Worm (Caenorhabditis elegans) whole organism, L3 larva: ENCODE results near the gene srlf-1.

ENCODE experiments used
- ama-1 ChIP-seq: fragments of 150-350 bp; optimal IDR thresholded peaks from 2 replicates; lab custom pipeline; 2018
- ceh-16 ChIP-seq: sonication (generic microtip); optimal IDR thresholded peaks from 2 replicates; lab custom pipeline; 2017; ENCODE audit warnings: missing biosample characterization, missing genetic modification characterization
- ceh-28 ChIP-seq: fragments of 150-350 bp; optimal IDR thresholded peaks from 2 replicates; lab custom pipeline; 2014; ENCODE audit warnings: missing biosample characterization, missing genetic modification reagents, missing genetic modification characterization
- ceh-82 ChIP-seq: fragments of 150-350 bp; optimal IDR thresholded peaks from 2 replicates; lab custom pipeline; 2014; ENCODE audit warnings: missing biosample characterization, missing genetic modification characterization
- egl-27 ChIP-seq: sonication (generic microtip); optimal IDR thresholded peaks from 4 replicates; lab custom pipeline; 2017; ENCODE audit warnings: missing biosample characterization, missing genetic modification reagents, missing genetic modification characterization
- egl-5 ChIP-seq: fragments of 150-350 bp; optimal IDR thresholded peaks from 2 replicates; lab custom pipeline; 2017; ENCODE audit warnings: missing biosample characterization, missing genetic modification reagents, missing genetic modification characterization, inconsistent platforms
- elt-1 ChIP-seq: fragments of 150-350 bp; optimal IDR thresholded peaks from 2 replicates; lab custom pipeline; 2014; ENCODE audit warnings: missing biosample characterization, missing genetic modification characterization
- elt-2 ChIP-seq: sonication (generic microtip); optimal IDR thresholded peaks from 2 replicates; lab custom pipeline; 2016; ENCODE audit warnings: missing genetic modification reagents, mild to moderate bottlenecking, missing genetic modification characterization, missing compliant biosample characterization
- elt-3 ChIP-seq, 3 experiments: fragments of 150-350 bp in 1 of 3; sonication (generic microtip) in 2 of 3; optimal IDR thresholded peaks; 2 replicates in 2 of 3; 4 replicates in 1 of 3; lab custom pipeline; 2014 to 2017; ENCODE audit warnings: missing biosample characterization in 3 of 3, missing genetic modification characterization in 3 of 3
- eor-1 ChIP-seq, 2 experiments: fragments of 150-350 bp; optimal IDR thresholded peaks; 2 replicates each; lab custom pipeline; 2014 to 2018; ENCODE audit warnings: missing biosample characterization in 2 of 2, missing genetic modification characterization in 2 of 2
- fkh-10 ChIP-seq: sonication (generic microtip); optimal IDR thresholded peaks from 2 replicates; lab custom pipeline; 2017; ENCODE audit warnings: missing biosample characterization, missing genetic modification reagents, missing genetic modification characterization
- fkh-2 ChIP-seq: fragments of 150-350 bp; optimal IDR thresholded peaks from 2 replicates; lab custom pipeline; 2014; ENCODE audit warnings: missing biosample characterization, missing genetic modification reagents, missing genetic modification characterization
- fos-1 ChIP-seq: fragments of 150-350 bp; optimal IDR thresholded peaks from 2 replicates; lab custom pipeline; 2014; ENCODE audit warnings: missing biosample characterization, missing genetic modification characterization
- jun-1 ChIP-seq: fragments of 150-350 bp; optimal IDR thresholded peaks from 2 replicates; lab custom pipeline; 2014; ENCODE audit warnings: missing biosample characterization, missing genetic modification reagents, missing genetic modification characterization
- lin-15B ChIP-seq: fragments of 150-350 bp; optimal IDR thresholded peaks from 2 replicates; lab custom pipeline; 2014; ENCODE audit warnings: missing biosample characterization, missing genetic modification characterization
- lin-39 ChIP-seq: fragments of 150-350 bp; optimal IDR thresholded peaks from 2 replicates; lab custom pipeline; 2018; ENCODE audit warnings: missing biosample characterization, missing genetic modification reagents, missing genetic modification characterization
- lsy-12 ChIP-seq: sonication (generic microtip); optimal IDR thresholded peaks from 2 replicates; lab custom pipeline; 2016; ENCODE audit warnings: mild to moderate bottlenecking, missing genetic modification characterization, missing compliant biosample characterization
- mdl-1 ChIP-seq: fragments of 150-350 bp; optimal IDR thresholded peaks from 2 replicates; lab custom pipeline; 2014; ENCODE audit warnings: missing biosample characterization, missing genetic modification characterization
- mml-1 ChIP-seq: fragments of 150-350 bp; sonication (generic microtip); optimal IDR thresholded peaks from 3 replicates; lab custom pipeline; 2014; ENCODE audit warnings: missing biosample characterization, missing genetic modification characterization
- nfya-1 ChIP-seq: sonication (generic microtip); optimal IDR thresholded peaks from 2 replicates; lab custom pipeline; 2017; ENCODE audit warnings: missing genetic modification characterization, mild to moderate bottlenecking, missing compliant biosample characterization, antibody characterized with exemption, moderate library complexity; ENCODE audit not compliant: insufficient read depth
- nhr-11 ChIP-seq: fragments of 150-350 bp; optimal IDR thresholded peaks from 2 replicates; lab custom pipeline; 2014; ENCODE audit warnings: missing biosample characterization, missing genetic modification characterization
- nhr-12 ChIP-seq: fragments of 150-350 bp; optimal IDR thresholded peaks from 2 replicates; lab custom pipeline; 2014; ENCODE audit warnings: missing biosample characterization, missing genetic modification characterization
- nhr-23 ChIP-seq: fragments of 150-350 bp; optimal IDR thresholded peaks from 2 replicates; lab custom pipeline; 2014; ENCODE audit warnings: missing biosample characterization, missing genetic modification reagents, missing genetic modification characterization
- nhr-237 ChIP-seq: fragments of 150-350 bp; optimal IDR thresholded peaks from 2 replicates; lab custom pipeline; 2014; ENCODE audit warnings: missing biosample characterization, missing genetic modification characterization
- nhr-25 ChIP-seq: sonication (generic microtip); optimal IDR thresholded peaks from 2 replicates; lab custom pipeline; 2017; ENCODE audit warnings: missing biosample characterization, missing genetic modification characterization
- nhr-28 ChIP-seq: fragments of 150-350 bp; optimal IDR thresholded peaks from 2 replicates; lab custom pipeline; 2014; ENCODE audit warnings: missing biosample characterization, missing genetic modification characterization
- nhr-67 ChIP-seq: fragments of 150-350 bp; optimal IDR thresholded peaks from 2 replicates; lab custom pipeline; 2014; ENCODE audit warnings: missing biosample characterization, missing genetic modification characterization
- pha-4 ChIP-seq: fragments of 150-350 bp; optimal IDR thresholded peaks from 2 replicates; lab custom pipeline; 2014; ENCODE audit warnings: missing biosample characterization, missing genetic modification reagents, missing genetic modification characterization
- pqm-1 ChIP-seq: fragments of 150-350 bp; optimal IDR thresholded peaks from 2 replicates; lab custom pipeline; 2017; ENCODE audit warnings: missing biosample characterization, missing genetic modification characterization, inconsistent platforms
- snpc-4 ChIP-seq: fragments of 150-350 bp; optimal IDR thresholded peaks from 2 replicates; lab custom pipeline; 2014; ENCODE audit warnings: missing biosample characterization, missing genetic modification characterization
- tbx-2 ChIP-seq: sonication (generic microtip); optimal IDR thresholded peaks from 2 replicates; lab custom pipeline; 2016; ENCODE audit warnings: mild to moderate bottlenecking, missing genetic modification characterization, missing compliant biosample characterization
- unc-39 ChIP-seq: sonication (generic microtip); optimal IDR thresholded peaks from 4 replicates; lab custom pipeline; 2017; ENCODE audit warnings: missing biosample characterization, missing genetic modification characterization
- unc-62 ChIP-seq: fragments of 150-350 bp; sonication (generic microtip); optimal IDR thresholded peaks from 4 replicates; lab custom pipeline; 2014; ENCODE audit warnings: missing biosample characterization, missing genetic modification reagents, missing genetic modification characterization
- zag-1 ChIP-seq: fragments of 150-350 bp; optimal IDR thresholded peaks from 2 replicates; lab custom pipeline; 2014; ENCODE audit warnings: missing biosample characterization, missing genetic modification characterization
- ztf-4 ChIP-seq: fragments of 150-350 bp; optimal IDR thresholded peaks from 2 replicates; lab custom pipeline; 2014; ENCODE audit warnings: missing biosample characterization, missing genetic modification characterization

The srlf-1 gene

ce11 chrII:7815406-7815805 is 25.0 kb downstream of the srlf-1 start:
- no peak for TF ChIP-seq lin-39
- no peak for TF ChIP-seq ceh-28 (tag; lab: Kevin White, UChicago)
- no peak for TF ChIP-seq tbx-2
- TF ChIP-seq nhr-237 (tag; lab: Kevin White, UChicago): no peak
- no peak for TF ChIP-seq ztf-4
- no peak for TF ChIP-seq mdl-1 (tag; lab: Kevin White, UChicago)

ce11 chrII:7816163-7816776 is 25.9 kb downstream of the srlf-1 start, which contains the start of gene cki-2:
TSS of gene cki-2 (plus strand) at chrII:7816499.
- peak; percentile 25 for TF ChIP-seq lin-15B (tag; lab: Kevin White, UChicago)
- TF ChIP-seq nfya-1 (tag; lab: Kevin White, UChicago): peak; percentile 39
- peak; percentile 54 for TF ChIP-seq elt-2 (tag; lab: Kevin White, UChicago)
- peak; percentile 13 for TF ChIP-seq pha-4 (tag; lab: Kevin White, UChicago)
- no peak for TF ChIP-seq ceh-16 (tag; lab: Kevin White, UChicago)

ce11 chrII:7817580-7817979 is 27.2 kb downstream of the srlf-1 start:
- TF ChIP-seq eor-1 (tag; optimal IDR thresholded peaks at IDR 0.05; lab: Kevin White, UChicago) (no peak), ceh-16 (tag; lab: Kevin White, UChicago) (no peak), nfya-1 (tag; lab: Kevin White, UChicago) (no peak), snpc-4 (tag; lab: Kevin White, UChicago) (no peak), ztf-4 (no peak), ceh-28 (tag; lab: Kevin White, UChicago) (no peak), egl-5 (no peak), unc-39 (tag; lab: Kevin White, UChicago) (no peak), nhr-237 (tag; lab: Kevin White, UChicago) (no peak), nhr-11 (tag; lab: Kevin White, UChicago) (no peak), fos-1 (tag; lab: Kevin White, UChicago) (no peak)
- TF ChIP-seq, all 47 proteins: peak for 0

ce11 chrII:7819359-7819758 is 29.0 kb downstream of the srlf-1 start:
- TF ChIP-seq nhr-237 (tag; lab: Kevin White, UChicago): no peak
- no peak for TF ChIP-seq mdl-1 (tag; lab: Kevin White, UChicago)

ce11 chrII:7822454-7822853 is 32.1 kb downstream of the srlf-1 start, which contains the start of gene irld-47:
TSS of gene irld-47 (minus strand) at chrII:7822554.
- TF ChIP-seq snpc-4 (tag; lab: Kevin White, UChicago): no peak
- no peak for TF ChIP-seq egl-27 (tag; lab: Kevin White, UChicago)
- TF ChIP-seq ama-1 (lab: Kevin White, UChicago): no peak
- no peak for TF ChIP-seq nfya-1 (tag; lab: Kevin White, UChicago)
- no peak for TF ChIP-seq tbx-2
- TF ChIP-seq nhr-28 (tag; lab: Kevin White, UChicago): no peak
- TF ChIP-seq zag-1: no peak
- no peak for TF ChIP-seq elt-3 (tag; optimal IDR thresholded peaks at IDR 0.05; lab: Kevin White, UChicago)
- TF ChIP-seq ceh-16 (tag; lab: Kevin White, UChicago): no peak
- no peak for TF ChIP-seq lsy-12 (tag; lab: Kevin White, UChicago)
- no peak for TF ChIP-seq elt-1 (tag; lab: Kevin White, UChicago)
- TF ChIP-seq nhr-12 (tag; lab: Kevin White, UChicago): no peak
- TF ChIP-seq elt-2 (tag; lab: Kevin White, UChicago): no peak
- no peak for TF ChIP-seq lin-39
- no peak for TF ChIP-seq nhr-11 (tag; lab: Kevin White, UChicago)
- TF ChIP-seq fkh-2 (tag; lab: Kevin White, UChicago): no peak
- TF ChIP-seq fkh-10 (GFP tag; lab: Kevin White, UChicago): no peak
- no peak for TF ChIP-seq pha-4 (tag; lab: Kevin White, UChicago)
- TF ChIP-seq nhr-23: no peak
- TF ChIP-seq nhr-25 (tag; lab: Kevin White, UChicago): no peak

- TF ChIP-seq eor-1 (tag; optimal IDR thresholded peaks at IDR 0.05; lab: Kevin White, UChicago): no peak
- no peak for TF ChIP-seq ceh-28 (tag; lab: Kevin White, UChicago)
- no peak for TF ChIP-seq mml-1
- no peak for TF ChIP-seq unc-62 (GFP tag; lab: Kevin White, UChicago)
- no peak for TF ChIP-seq ceh-82
- TF ChIP-seq nhr-237 (tag; lab: Kevin White, UChicago): no peak
- TF ChIP-seq fos-1 (tag; lab: Kevin White, UChicago): no peak
- TF ChIP-seq ama-1 (lab: Kevin White, UChicago): no peak
- TF ChIP-seq jun-1: no peak
- no peak for TF ChIP-seq egl-27 (tag; lab: Kevin White, UChicago)
- TF ChIP-seq pqm-1 (tag; lab: Kevin White, UChicago): no peak
- no peak for TF ChIP-seq lin-39
- TF ChIP-seq mdl-1 (tag; lab: Kevin White, UChicago): no peak
- no peak for TF ChIP-seq nhr-67 (tag; lab: Kevin White, UChicago)
- no peak for TF ChIP-seq nhr-25 (tag; lab: Kevin White, UChicago)
- no peak for TF ChIP-seq snpc-4 (tag; lab: Kevin White, UChicago)
- no peak for TF ChIP-seq nfya-1 (tag; lab: Kevin White, UChicago)
Measured at ce11 chrII:7825107-7825506, 34.7 kb downstream of the srlf-1 start, which contains the start of gene srw-62. TSS of gene srw-62 (plus strand) at chrII:7825407.
